Fruit fly (Drosophila melanogaster) whole organism, embryonic: ENCODE data around the gene raptor.

ENCODE experiments used
- BEAF-32 ChIP-seq: fragments of 200-800 bp; sonication (Bioruptor generic); optimal IDR thresholded peaks from 3 replicates; lab custom pipeline; 2017; ENCODE audit warnings: missing biosample characterization, missing genetic modification characterization, mild to moderate bottlenecking, moderate library complexity, missing genetic modification reagents
- CG10147 ChIP-seq: fragments of 200-800 bp; sonication (Bioruptor generic); optimal IDR thresholded peaks from 2 replicates; lab custom pipeline; 2019; ENCODE audit warnings: missing biosample characterization, mild to moderate bottlenecking, missing genetic modification characterization, moderate library complexity
- CG10209 ChIP-seq: fragments of 200-800 bp; sonication (Bioruptor generic); optimal IDR thresholded peaks from 3 replicates; lab custom pipeline; 2017; ENCODE audit warnings: missing biosample characterization, mild to moderate bottlenecking, missing genetic modification characterization, missing genetic modification reagents
- CG10366 ChIP-seq: fragments of 200-800 bp; sonication (Bioruptor generic); IDR thresholded peaks from 2 replicates; pipeline ENCODE4 v1.3.6; 2022; ENCODE audit warnings: missing biosample characterization, missing genetic modification characterization
- CG13775 ChIP-seq: fragments of 200-800 bp; sonication (Bioruptor generic); optimal IDR thresholded peaks from 3 replicates; lab custom pipeline; 2017; ENCODE audit warnings: missing biosample characterization, mild to moderate bottlenecking, missing genetic modification characterization
- CG15011 ChIP-seq: fragments of 200-800 bp; sonication (Bioruptor generic); optimal IDR thresholded peaks from 3 replicates; lab custom pipeline; 2018; ENCODE audit warnings: missing biosample characterization, mild to moderate bottlenecking, missing genetic modification characterization
- CG17385 ChIP-seq: fragments of 200-800 bp; sonication (Bioruptor generic); optimal IDR thresholded peaks from 3 replicates; lab custom pipeline; 2018; ENCODE audit warnings: missing biosample characterization, mild to moderate bottlenecking, missing genetic modification characterization
- CG17568 ChIP-seq: fragments of 200-800 bp; sonication (Bioruptor generic); optimal IDR thresholded peaks from 2 replicates; lab custom pipeline; 2018; ENCODE audit warnings: missing biosample characterization, mild to moderate bottlenecking, missing genetic modification characterization, moderate library complexity
- CG1792 ChIP-seq: fragments of 200-800 bp; sonication (Bioruptor generic); optimal IDR thresholded peaks from 2 replicates; lab custom pipeline; 2016; ENCODE audit warnings: missing biosample characterization, missing genetic modification characterization
- CG18476 ChIP-seq: fragments of 200-800 bp; sonication (Bioruptor generic); optimal IDR thresholded peaks from 2 replicates; lab custom pipeline; 2016; ENCODE audit warnings: missing biosample characterization, mild to moderate bottlenecking, missing genetic modification characterization
- CG18599 ChIP-seq: fragments of 200-800 bp; sonication (Bioruptor generic); optimal IDR thresholded peaks from 3 replicates; lab custom pipeline; 2017; ENCODE audit warnings: missing biosample characterization, missing genetic modification characterization, mild to moderate bottlenecking, moderate library complexity, missing genetic modification reagents
- CG2199 ChIP-seq: fragments of 200-800 bp; sonication (Bioruptor generic); IDR thresholded peaks from 3 replicates; pipeline ENCODE4 v1.3.6; 2022; ENCODE audit warnings: missing biosample characterization, missing genetic modification characterization
- CG31224 ChIP-seq: fragments of 200-800 bp; sonication (Bioruptor generic); IDR thresholded peaks from 2 replicates; pipeline ENCODE4 v1.3.6; 2022; ENCODE audit warnings: missing biosample characterization, missing genetic modification characterization
- CG31441 ChIP-seq: fragments of 200-800 bp; sonication (Bioruptor generic); IDR thresholded peaks from 2 replicates; pipeline ENCODE4 v1.3.6; 2022; ENCODE audit warnings: missing biosample characterization, missing genetic modification characterization
- CG32767 ChIP-seq: fragments of 200-800 bp; sonication (Bioruptor generic); IDR thresholded peaks from 2 replicates; pipeline ENCODE4 v1.3.6; 2022; ENCODE audit warnings: missing biosample characterization, missing genetic modification characterization
- CG6654 ChIP-seq: fragments of 200-800 bp; sonication (Bioruptor generic); optimal IDR thresholded peaks from 2 replicates; lab custom pipeline; 2017; ENCODE audit warnings: missing biosample characterization, mild to moderate bottlenecking, missing genetic modification characterization
- CG6791 ChIP-seq: fragments of 200-800 bp; sonication (Bioruptor generic); IDR thresholded peaks from 3 replicates; pipeline ENCODE4 v1.3.6; 2022; ENCODE audit warnings: missing biosample characterization, missing genetic modification characterization; ENCODE audit not compliant: partially characterized antibody
- CoRest ChIP-seq: fragments of 200-800 bp; sonication (Bioruptor generic); optimal IDR thresholded peaks from 3 replicates; lab custom pipeline; 2018; ENCODE audit warnings: missing biosample characterization, mild to moderate bottlenecking, missing genetic modification characterization, moderate library complexity
- D19A ChIP-seq: fragments of 200-800 bp; optimal IDR thresholded peaks from 3 replicates; lab custom pipeline; 2019; ENCODE audit warnings: missing biosample characterization, mild to moderate bottlenecking, missing genetic modification characterization, moderate library complexity
- Dbx ChIP-seq: fragments of 200-800 bp; sonication (Bioruptor generic); IDR thresholded peaks from 3 replicates; pipeline ENCODE4 v1.3.6; 2022; ENCODE audit warnings: missing biosample characterization, missing genetic modification characterization
- Doc3 ChIP-seq: fragments of 200-800 bp; sonication (Bioruptor generic); IDR thresholded peaks from 3 replicates; pipeline ENCODE4 v1.3.6; 2022; ENCODE audit warnings: missing biosample characterization, missing genetic modification characterization; ENCODE audit not compliant: partially characterized antibody
- E2f1 ChIP-seq: fragments of 200-800 bp; sonication (Bioruptor generic); IDR thresholded peaks from 2 replicates; pipeline ENCODE4 v1.3.6; 2022; ENCODE audit warnings: missing biosample characterization, missing genetic modification characterization
- ERR ChIP-seq: fragments of 200-800 bp; sonication (Bioruptor generic); optimal IDR thresholded peaks from 2 replicates; lab custom pipeline; 2016; ENCODE audit warnings: missing biosample characterization, missing genetic modification characterization
- Gsc ChIP-seq: fragments of 200-800 bp; sonication (Bioruptor generic); IDR thresholded peaks from 2 replicates; pipeline ENCODE4 v1.3.6; 2022; ENCODE audit warnings: missing biosample characterization, missing genetic modification characterization
- HmgZ ChIP-seq: fragments of 200-800 bp; sonication (Bioruptor generic); optimal IDR thresholded peaks from 2 replicates; lab custom pipeline; 2018; ENCODE audit warnings: missing biosample characterization, mild to moderate bottlenecking, missing genetic modification characterization
- Hr39 ChIP-seq: fragments of >200 bp; optimal IDR thresholded peaks from 2 replicates; lab custom pipeline; 2017
- Hsf ChIP-seq: fragments of 200-800 bp; sonication (Bioruptor generic); optimal IDR thresholded peaks from 3 replicates; lab custom pipeline; 2016; ENCODE audit warnings: missing biosample characterization, missing genetic modification characterization
- Myb ChIP-seq: fragments of 200-800 bp; sonication (Bioruptor generic); optimal IDR thresholded peaks from 2 replicates; lab custom pipeline; 2016; ENCODE audit warnings: missing biosample characterization, missing genetic modification characterization
- NC2β ChIP-seq: fragments of 200-800 bp; sonication (Bioruptor generic); optimal IDR thresholded peaks from 2 replicates; lab custom pipeline; 2016; ENCODE audit warnings: missing biosample characterization, missing genetic modification characterization
- Nf-YB ChIP-seq: fragments of 200-800 bp; sonication (Bioruptor generic); optimal IDR thresholded peaks from 3 replicates; lab custom pipeline; 2019; ENCODE audit warnings: missing biosample characterization, mild to moderate bottlenecking, missing genetic modification characterization, moderate library complexity
- Sry-δ ChIP-seq: fragments of 200-800 bp; sonication (Bioruptor generic); optimal IDR thresholded peaks from 2 replicates; lab custom pipeline; 2016; ENCODE audit warnings: missing biosample characterization, missing genetic modification characterization
- ap ChIP-seq: fragments of 200-800 bp; sonication (Bioruptor generic); IDR thresholded peaks from 2 replicates; pipeline ENCODE4 v1.3.6; 2022; ENCODE audit warnings: missing biosample characterization, missing genetic modification characterization
- bcd ChIP-seq: fragments of 200-800 bp; sonication (Bioruptor generic); optimal IDR thresholded peaks from 2 replicates; lab custom pipeline; 2017; ENCODE audit warnings: missing biosample characterization, mild to moderate bottlenecking, missing genetic modification characterization
- bowl ChIP-seq: fragments of 200-800 bp; sonication (Bioruptor generic); IDR thresholded peaks from 2 replicates; pipeline ENCODE4 v1.3.6; 2022; ENCODE audit warnings: missing biosample characterization, missing genetic modification characterization
- chm ChIP-seq: fragments of 200-800 bp; sonication (Bioruptor generic); IDR thresholded peaks from 2 replicates; pipeline ENCODE4 v1.3.6; 2022; ENCODE audit warnings: missing biosample characterization, missing genetic modification characterization
- ci ChIP-seq: fragments of 200-800 bp; sonication (Bioruptor generic); IDR thresholded peaks from 3 replicates; pipeline ENCODE4 v1.3.6; 2022; ENCODE audit warnings: missing biosample characterization, missing genetic modification characterization
- cwo ChIP-seq: fragments of 200-800 bp; sonication (Bioruptor generic); optimal IDR thresholded peaks from 3 replicates; lab custom pipeline; 2017; ENCODE audit warnings: missing biosample characterization, missing genetic modification characterization, mild to moderate bottlenecking, moderate library complexity, missing genetic modification reagents
- fd64A ChIP-seq: fragments of 200-800 bp; sonication (Bioruptor generic); optimal IDR thresholded peaks from 3 replicates; lab custom pipeline; 2018; ENCODE audit warnings: missing biosample characterization, mild to moderate bottlenecking, missing genetic modification characterization
- fd96Cb ChIP-seq: fragments of 200-800 bp; sonication (Bioruptor generic); optimal IDR thresholded peaks from 2 replicates; lab custom pipeline; 2018; ENCODE audit warnings: missing biosample characterization, mild to moderate bottlenecking, missing genetic modification characterization, moderate library complexity
- fru ChIP-seq: fragments of >200 bp; optimal IDR thresholded peaks from 2 replicates; lab custom pipeline; 2017
- gce ChIP-seq: fragments of 200-800 bp; sonication (Bioruptor generic); IDR thresholded peaks from 3 replicates; pipeline ENCODE4 v1.3.6; 2022; ENCODE audit warnings: missing biosample characterization, missing genetic modification characterization
- gem ChIP-seq: fragments of 200-800 bp; sonication (Bioruptor generic); optimal IDR thresholded peaks from 2 replicates; lab custom pipeline; 2019; ENCODE audit warnings: missing biosample characterization, mild to moderate bottlenecking, missing genetic modification characterization, moderate library complexity
- jigr1 ChIP-seq: fragments of 200-800 bp; sonication (Bioruptor generic); IDR thresholded peaks from 3 replicates; pipeline ENCODE4 v1.3.6; 2022; ENCODE audit warnings: missing biosample characterization, missing genetic modification characterization
- lola ChIP-seq, 3 experiments: fragments of >200 bp in 2 of 3; fragments of 200-800 bp in 1 of 3; sonication (Bioruptor generic) in 1 of 3; optimal IDR thresholded peaks; 2 replicates each; lab custom pipeline; 2017 to 2019; ENCODE audit warnings: missing biosample characterization in 3 of 3, missing genetic modification characterization in 3 of 3, mild to moderate bottlenecking in 1 of 3, moderate library complexity in 1 of 3
- luna ChIP-seq: fragments of 200-800 bp; sonication (Bioruptor generic); optimal IDR thresholded peaks from 2 replicates; lab custom pipeline; 2016; ENCODE audit warnings: missing biosample characterization, missing genetic modification characterization
- mam ChIP-seq: fragments of 200-800 bp; sonication (Bioruptor generic); optimal IDR thresholded peaks from 3 replicates; lab custom pipeline; 2016; ENCODE audit warnings: missing biosample characterization, missing genetic modification characterization
- pan ChIP-seq, 4 experiments: fragments of >200 bp in 3 of 4; fragments of 200-800 bp in 1 of 4; sonication (Bioruptor generic) in 1 of 4; optimal IDR thresholded peaks in 3 of 4; IDR thresholded peaks in 1 of 4; 2 replicates each; pipeline versions ENCODE4 v1.3.6 to Lab custom; 2017 to 2022; ENCODE audit warnings: missing biosample characterization in 2 of 4, missing genetic modification characterization in 2 of 4, mixed read lengths in 1 of 4
- repo ChIP-seq: fragments of 200-800 bp; sonication (Bioruptor generic); optimal IDR thresholded peaks from 2 replicates; lab custom pipeline; 2016; ENCODE audit warnings: missing biosample characterization, missing genetic modification characterization
- shn ChIP-seq: fragments of 200-800 bp; sonication (Bioruptor generic); optimal IDR thresholded peaks from 3 replicates; lab custom pipeline; 2016; ENCODE audit warnings: missing biosample characterization, missing genetic modification characterization
- slbo ChIP-seq: fragments of 200-800 bp; sonication (Bioruptor generic); IDR thresholded peaks from 2 replicates; pipeline ENCODE4 v1.3.6; 2022; ENCODE audit warnings: missing biosample characterization, missing genetic modification characterization
- twi ChIP-seq: fragments of 200-800 bp; optimal IDR thresholded peaks from 2 replicates; lab custom pipeline; 2019; ENCODE audit warnings: missing biosample characterization, mild to moderate bottlenecking, missing genetic modification characterization, moderate library complexity

Gene raptor

dm6 chrX:6074845-6075244 is 15.2 kb downstream of the raptor start, which contains the start of gene Tsp5D (continued):
- peak; percentile 74 for TF ChIP-seq Nf-YB (GFP tag; lab: Kevin White, UChicago)
- no peak for TF ChIP-seq CG6791
- TF ChIP-seq pan (optimal IDR thresholded peaks at IDR 0.05; lab: Kevin White, UChicago), result no peak
- peak in 1 of 2 experiments; percentile 96 for TF ChIP-seq pan (GFP tag; optimal IDR thresholded peaks at IDR 0.05 in 1 of 2, IDR thresholded peaks at IDR 0.05 in 1 of 2)
- TF ChIP-seq BEAF-32 (GFP tag; lab: Kevin White, UChicago), result no peak
- TF ChIP-seq Myb (GFP tag; lab: Kevin White, UChicago), result no peak
- peak; percentile 16 for TF ChIP-seq Sry-δ (GFP tag; lab: Kevin White, UChicago)
- TF ChIP-seq CG10147 (GFP tag; lab: Kevin White, UChicago), result peak; percentile 83
- TF ChIP-seq CG13775, result peak; percentile 75
- peak; percentile 66; the same call in 2 of the 3 replicates for TF ChIP-seq Dbx (GFP tag; lab: Robert Waterston, UW)
- peak; percentile 99 for TF ChIP-seq ci
- TF ChIP-seq chm (GFP tag; lab: Robert Waterston, UW), result peak; percentile 93; the same call in 1 of the 2 replicates
- TF ChIP-seq Doc3 (GFP tag; lab: Robert Waterston, UW), result no peak
- peak; percentile 95 for TF ChIP-seq E2f1 (GFP tag; lab: Robert Waterston, UW)
- TF ChIP-seq CG32767 (GFP tag; lab: Robert Waterston, UW), result peak; percentile 88
- peak; percentile 82 for TF ChIP-seq CG6654 (GFP tag; lab: Kevin White, UChicago)
- peak; percentile 76 for TF ChIP-seq CG15011 (GFP tag; lab: Kevin White, UChicago)
- TF ChIP-seq CG10366 (GFP tag; lab: Robert Waterston, UW), result peak; percentile 96
- TF ChIP-seq CG31224 (GFP tag; lab: Robert Waterston, UW), result peak; percentile 73
- peak; percentile 90 for TF ChIP-seq CG10209 (GFP tag; lab: Kevin White, UChicago)
- peak; percentile 95 for TF ChIP-seq gem (tag; lab: Kevin White, UChicago)
- TF ChIP-seq cwo (GFP tag; lab: Kevin White, UChicago), result peak; percentile 78
- peak; percentile 89 for TF ChIP-seq jigr1 (GFP tag; lab: Robert Waterston, UW)
- peak; percentile 79 for TF ChIP-seq HmgZ
- peak; percentile 79 for TF ChIP-seq twi (tag; lab: Kevin White, UChicago)
- peak; percentile 77 for TF ChIP-seq Gsc
- no peak for TF ChIP-seq fru (lab: Kevin White, UChicago)
- TF ChIP-seq ap (GFP tag; lab: Robert Waterston, UW), result peak; percentile 94
- peak; percentile 89 for TF ChIP-seq fd64A
- peak; percentile 91 for TF ChIP-seq CG17385 (GFP tag; lab: Kevin White, UChicago)
- peak; percentile 95 for TF ChIP-seq gce (GFP tag; lab: Robert Waterston, UW)
- TF ChIP-seq ERR (GFP tag; lab: Kevin White, UChicago), result no peak
- peak; percentile 96 for TF ChIP-seq fd96Cb (tag; lab: Kevin White, UChicago)
- TF ChIP-seq CG31441 (GFP tag; lab: Robert Waterston, UW), result peak; percentile 93
- TF ChIP-seq bcd (GFP tag; lab: Kevin White, UChicago), result peak; percentile 90
- peak; percentile 92 for TF ChIP-seq CoRest
- TF ChIP-seq CG18476 (GFP tag; lab: Kevin White, UChicago), result peak; percentile 84
- TF ChIP-seq shn (GFP tag; lab: Kevin White, UChicago), result no peak
- TF ChIP-seq luna (GFP tag; lab: Kevin White, UChicago), result no peak
- peak; percentile 14 for TF ChIP-seq repo (GFP tag; lab: Kevin White, UChicago)
- no peak for TF ChIP-seq NC2β (GFP tag; lab: Kevin White, UChicago)
- peak; percentile 7 for TF ChIP-seq mam
- peak; percentile 61 for TF ChIP-seq Hsf
- peak; percentile 82 for TF ChIP-seq CG17568
- peak; percentile 90 for TF ChIP-seq CG18599 (GFP tag; lab: Kevin White, UChicago)
- peak; percentile 33 for TF ChIP-seq CG1792 (GFP tag; lab: Kevin White, UChicago)
- TF ChIP-seq slbo (GFP tag; lab: Robert Waterston, UW), result peak; percentile 90
- peak; percentile 88 for TF ChIP-seq D19A (tag; lab: Kevin White, UChicago)
- TF ChIP-seq bowl (GFP tag; lab: Robert Waterston, UW), result peak; percentile 91
- peak in 1 of 3 experiments; percentile 81 for TF ChIP-seq lola (GFP tag; optimal IDR thresholded peaks at IDR 0.05; lab: Kevin White, UChicago)
- peak; percentile 96 for TF ChIP-seq CG2199 (GFP tag; lab: Robert Waterston, UW)
- no peak for TF ChIP-seq Hr39 (lab: Kevin White, UChicago)
